Fruit fly (Drosophila melanogaster) whole organism, adult: ENCODE results near the gene Setx.
A peak's percentile ranks its signal among the peaks of the same experiment; 100 is the strongest.

ENCODE experiments used
- CG14711 ChIP-seq: fragments of 200-800 bp; sonication (Bioruptor generic); optimal IDR thresholded peaks from 2 replicates; lab custom pipeline; 2018; ENCODE audit warnings: missing biosample characterization, mild to moderate bottlenecking, missing genetic modification characterization, moderate library complexity
- CG33017 ChIP-seq: fragments of 200-800 bp; sonication (Bioruptor generic); optimal IDR thresholded peaks from 2 replicates; lab custom pipeline; 2018; ENCODE audit warnings: missing biosample characterization, mild to moderate bottlenecking, missing genetic modification characterization, moderate library complexity
- CG5204 ChIP-seq: fragments of 200-800 bp; sonication (Bioruptor generic); optimal IDR thresholded peaks from 2 replicates; lab custom pipeline; 2016; ENCODE audit warnings: missing biosample characterization, missing genetic modification characterization
- CG7101 ChIP-seq: fragments of 200-800 bp; sonication (Bioruptor generic); optimal IDR thresholded peaks from 2 replicates; lab custom pipeline; 2018; ENCODE audit warnings: missing biosample characterization, mild to moderate bottlenecking, missing genetic modification characterization, moderate library complexity
- Clk ChIP-seq: fragments of 200-800 bp; sonication (Bioruptor generic); optimal IDR thresholded peaks from 2 replicates; lab custom pipeline; 2017; ENCODE audit warnings: missing biosample characterization, missing genetic modification characterization
- Hr96 ChIP-seq: fragments of 200-800 bp; sonication (Bioruptor generic); optimal IDR thresholded peaks from 2 replicates; lab custom pipeline; 2016; ENCODE audit warnings: missing biosample characterization, missing genetic modification characterization
- Mnt ChIP-seq: fragments of 200-800 bp; sonication (Bioruptor generic); optimal IDR thresholded peaks from 2 replicates; lab custom pipeline; 2016; ENCODE audit warnings: missing biosample characterization, mild to moderate bottlenecking, missing genetic modification characterization
- kay ChIP-seq: fragments of 200-800 bp; sonication (Bioruptor generic); peaks from one replicate; lab custom pipeline; 2016; ENCODE audit warnings: missing biosample characterization, missing genetic modification characterization, borderline replicate concordance
- ovo ChIP-seq: fragments of 200-800 bp; sonication (Bioruptor generic); optimal IDR thresholded peaks from 2 replicates; lab custom pipeline; 2016; ENCODE audit warnings: missing biosample characterization, missing genetic modification characterization
- tj ChIP-seq: fragments of 200-800 bp; sonication (Bioruptor generic); optimal IDR thresholded peaks from 3 replicates; lab custom pipeline; 2017; ENCODE audit warnings: missing biosample characterization, mild to moderate bottlenecking, missing genetic modification characterization, moderate library complexity

DNA sequence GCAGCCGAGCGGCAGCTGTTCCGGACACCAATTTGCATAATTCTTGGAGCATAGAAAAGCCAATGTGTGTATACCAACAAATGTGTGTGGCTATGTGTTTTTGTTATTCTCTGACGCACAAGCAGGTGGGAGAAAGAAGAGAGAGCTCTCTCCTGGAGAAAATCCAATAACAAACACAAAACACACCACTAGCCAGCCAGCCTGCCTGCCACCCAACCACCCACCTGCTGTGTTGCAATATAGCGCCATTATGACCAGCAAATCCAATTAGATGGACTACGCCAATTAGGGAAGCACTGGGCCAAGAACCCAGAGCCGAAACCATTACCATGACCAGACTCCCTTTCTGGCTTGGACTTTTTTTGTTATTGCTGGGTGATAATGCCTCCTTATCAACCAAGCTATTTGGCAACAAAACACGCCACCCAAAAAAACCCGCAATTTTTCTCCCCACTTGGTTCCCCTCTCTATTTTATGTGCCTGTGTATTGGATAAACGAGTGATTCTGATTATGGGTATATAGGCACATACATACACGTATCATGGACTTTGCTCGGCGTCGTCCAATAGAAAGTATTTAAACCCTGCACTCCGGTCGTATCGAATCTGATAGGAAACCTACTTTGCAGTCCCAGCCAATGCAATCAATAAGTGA, 8.8 kb downstream of the Setx start:
- TF ChIP-seq CG7101 (tag; lab: Kevin White, UChicago) = no peak
- TF ChIP-seq kay (GFP tag; lab: Kevin White, UChicago) = no peak
- TF ChIP-seq CG33017 (tag; lab: Kevin White, UChicago) = no peak
- TF ChIP-seq tj (GFP tag; lab: Kevin White, UChicago) = no peak
- TF ChIP-seq Mnt (GFP tag; lab: Kevin White, UChicago) = peak; percentile 60
- peak; percentile 27 for TF ChIP-seq CG14711 (tag; lab: Kevin White, UChicago)
- no peak for TF ChIP-seq Clk (GFP tag; lab: Kevin White, UChicago)
- TF ChIP-seq Hr96 (GFP tag; lab: Kevin White, UChicago) = no peak
- TF ChIP-seq ovo (GFP tag; lab: Kevin White, UChicago) = no peak
- peak; percentile 42 for TF ChIP-seq CG5204 (GFP tag; lab: Kevin White, UChicago)
